Fruit fly (Drosophila melanogaster): ENCODE data around the gene CG6276.

DNA sequence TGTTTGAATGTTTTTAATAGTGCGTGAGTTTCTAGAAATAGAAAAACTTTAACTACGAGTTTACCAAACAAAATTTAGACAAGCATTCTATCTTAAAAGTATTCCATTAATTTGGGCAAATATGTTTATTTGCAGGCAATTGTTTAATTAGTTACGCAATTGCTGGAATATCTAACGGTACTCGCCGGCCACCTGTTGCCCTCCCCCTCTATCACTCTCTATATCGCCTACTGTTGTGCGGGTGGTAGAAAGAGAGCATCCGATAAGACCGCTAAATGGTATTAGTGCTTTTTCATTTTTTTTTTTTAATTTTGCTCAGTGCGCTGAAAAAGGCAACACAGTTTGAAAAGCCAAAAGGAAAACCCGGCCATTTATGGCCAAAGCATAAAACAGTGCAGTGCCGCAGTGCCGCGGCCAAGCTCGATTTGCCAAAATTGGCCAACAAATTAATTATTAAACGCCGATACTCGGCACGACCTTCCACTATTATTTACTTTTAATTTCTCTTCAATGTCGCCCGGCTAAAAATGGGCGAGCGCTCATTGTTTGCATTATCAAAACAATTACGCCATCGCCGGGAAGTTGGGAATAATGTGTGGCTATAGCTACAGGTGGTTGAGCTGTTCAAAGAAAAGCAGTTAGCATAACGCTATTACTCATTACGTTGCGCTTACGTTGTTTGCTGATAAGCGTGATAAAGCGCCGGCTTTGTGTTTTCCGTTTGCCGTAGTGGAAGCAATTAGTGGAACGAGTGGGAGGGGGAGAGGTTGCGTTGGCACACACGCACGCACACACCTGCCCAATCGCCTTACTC is 29.8 kb downstream of the CG6276 start:
- no peak for TF ChIP-seq CG8159 (tag; optimal IDR thresholded peaks at IDR 0.05)
- no peak for TF ChIP-seq CG8301 (tag; optimal IDR thresholded peaks at IDR 0.05)
- no peak for TF ChIP-seq Snoo (tag; optimal IDR thresholded peaks at IDR 0.05)
- TF ChIP-seq CG17806 (tag; optimal IDR thresholded peaks at IDR 0.05), result no peak
- no peak for TF ChIP-seq EcR (GFP tag; optimal IDR thresholded peaks at IDR 0.05)
- no peak for TF ChIP-seq CG13204 (GFP tag; optimal IDR thresholded peaks at IDR 0.05)
- no peak for TF ChIP-seq D1 (tag; optimal IDR thresholded peaks at IDR 0.05)
- no peak for TF ChIP-seq fd96Ca (GFP tag; IDR thresholded peaks at IDR 0.05)
- no peak for TF ChIP-seq Pif1B (GFP tag; optimal IDR thresholded peaks at IDR 0.05)
- no peak for TF ChIP-seq gl (tag; optimal IDR thresholded peaks at IDR 0.05)
- no peak for TF ChIP-seq Ets98B (GFP tag; IDR thresholded peaks at IDR 0.05)

Data from whole organism, pupa.